Worm (Caenorhabditis elegans) whole organism, L1 larva: ENCODE measurements around the gene C16C8.10.
"Not testable (repeated sequence)": the region's sequence is repeated elsewhere in the genome, so short reads cannot be mapped to it uniquely, and the experiment has no call there.

Experiments used
- C04F5.9 ChIP-seq: sonication (generic microtip); optimal IDR thresholded peaks from 2 replicates; lab custom pipeline; 2016; ENCODE audit warnings: missing genetic modification characterization, missing compliant biosample characterization
- C16A3.4 ChIP-seq: fragments of 150-350 bp; optimal IDR thresholded peaks from 2 replicates; lab custom pipeline; 2014; ENCODE audit warnings: missing biosample characterization, missing genetic modification characterization
- aly-2 ChIP-seq: fragments of 150-350 bp; optimal IDR thresholded peaks from 2 replicates; lab custom pipeline; 2014; ENCODE audit warnings: missing biosample characterization, missing genetic modification characterization
- ama-1 ChIP-seq: fragments of 150-350 bp; optimal IDR thresholded peaks from 2 replicates; lab custom pipeline; 2014
- ceh-8 ChIP-seq: fragments of 200-800 bp; sonication (Bioruptor generic); optimal IDR thresholded peaks from 2 replicates; lab custom pipeline; 2018; ENCODE audit warnings: mild to moderate bottlenecking, missing genetic modification characterization, moderate library complexity, missing compliant biosample characterization
- efl-1 ChIP-seq, 4 experiments: fragments of 150-350 bp; optimal IDR thresholded peaks in 3 of 4; peaks in 1 of 4; 1 replicate in 1 of 4; 2 replicates in 3 of 4; lab custom pipeline; 2014; ENCODE audit warnings: missing biosample characterization in 2 of 4, missing genetic modification characterization in 2 of 4, missing genetic modification reagents in 2 of 4
- efl-3 ChIP-seq: fragments of 200-800 bp; sonication (Bioruptor generic); optimal IDR thresholded peaks from 2 replicates; lab custom pipeline; 2018; ENCODE audit warnings: mild to moderate bottlenecking, missing genetic modification characterization, missing compliant biosample characterization
- egl-13 ChIP-seq: sonication (generic microtip); optimal IDR thresholded peaks from 2 replicates; lab custom pipeline; 2016; ENCODE audit warnings: missing genotype, missing genetic modification reagents, missing genetic modification characterization, missing compliant biosample characterization
- egl-27 ChIP-seq, 2 experiments: fragments of 150-350 bp in 1 of 2; sonication (generic microtip); optimal IDR thresholded peaks; 3 replicates each; lab custom pipeline; 2017 to 2018; ENCODE audit warnings: missing biosample characterization in 2 of 2, missing genetic modification characterization in 2 of 2, missing genetic modification reagents in 2 of 2
- fkh-4 ChIP-seq: sonication (generic microtip); optimal IDR thresholded peaks from 2 replicates; lab custom pipeline; 2016; ENCODE audit warnings: missing compliant biosample characterization, missing genetic modification characterization, borderline replicate concordance
- fos-1 ChIP-seq: fragments of 150-350 bp; optimal IDR thresholded peaks from 2 replicates; lab custom pipeline; 2014; ENCODE audit warnings: missing biosample characterization, missing genetic modification characterization
- grh-1 ChIP-seq: fragments of 200-800 bp; sonication (Bioruptor generic); IDR thresholded peaks from 2 replicates; pipeline ENCODE4 v1.3.6; 2022; ENCODE audit warnings: missing genetic modification reagents, missing genetic modification characterization, missing compliant biosample characterization
- hlh-17 ChIP-seq: fragments of 200-800 bp; sonication (Bioruptor generic); optimal IDR thresholded peaks from 2 replicates; lab custom pipeline; 2018; ENCODE audit warnings: missing genetic modification characterization, mild to moderate bottlenecking, missing compliant biosample characterization, moderate library complexity, borderline replicate concordance
- hlh-4 ChIP-seq: sonication (generic microtip); optimal IDR thresholded peaks from 2 replicates; lab custom pipeline; 2016; ENCODE audit warnings: mild to moderate bottlenecking, missing genetic modification characterization, missing compliant biosample characterization
- hpl-2 ChIP-seq: fragments of 150-350 bp; optimal IDR thresholded peaks from 2 replicates; lab custom pipeline; 2014; ENCODE audit warnings: missing biosample characterization, missing genetic modification reagents, missing genetic modification characterization
- irx-1 ChIP-seq: sonication (generic microtip); optimal IDR thresholded peaks from 2 replicates; lab custom pipeline; 2016; ENCODE audit warnings: missing genetic modification characterization, missing compliant biosample characterization
- isw-1 ChIP-seq: fragments of 200-800 bp; sonication (Bioruptor generic); IDR thresholded peaks from 2 replicates; pipeline ENCODE4 v1.3.6; 2022; ENCODE audit warnings: missing genetic modification characterization, missing compliant biosample characterization
- lin-13 ChIP-seq: fragments of 150-350 bp; optimal IDR thresholded peaks from 2 replicates; lab custom pipeline; 2014; ENCODE audit warnings: missing biosample characterization, missing genetic modification reagents, missing genetic modification characterization
- lin-35 ChIP-seq, 2 experiments: fragments of 150-350 bp; optimal IDR thresholded peaks; 2 replicates each; lab custom pipeline; 2014; ENCODE audit warnings: missing biosample characterization in 2 of 2, missing genetic modification characterization in 2 of 2, missing genetic modification reagents in 2 of 2
- lsy-2 ChIP-seq, 2 experiments: fragments of 150-350 bp; optimal IDR thresholded peaks; 2 replicates each; lab custom pipeline; 2014; ENCODE audit warnings: missing biosample characterization in 2 of 2, missing genetic modification characterization in 2 of 2
- mab-9 ChIP-seq: fragments of 200-800 bp; sonication (Bioruptor generic); IDR thresholded peaks from 2 replicates; pipeline ENCODE4 v1.3.6; 2022; ENCODE audit warnings: missing genetic modification reagents, missing genetic modification characterization, missing compliant biosample characterization
- mef-2 ChIP-seq: fragments of 150-350 bp; optimal IDR thresholded peaks from 2 replicates; lab custom pipeline; 2014; ENCODE audit warnings: missing biosample characterization, missing genetic modification characterization
- mep-1 ChIP-seq: fragments of 150-350 bp; optimal IDR thresholded peaks from 2 replicates; lab custom pipeline; 2014; ENCODE audit warnings: missing biosample characterization, missing genetic modification characterization
- nhr-11 ChIP-seq: fragments of 150-350 bp; optimal IDR thresholded peaks from 2 replicates; lab custom pipeline; 2014; ENCODE audit warnings: missing biosample characterization, missing genetic modification characterization
- nhr-12 ChIP-seq: sonication (generic microtip); optimal IDR thresholded peaks from 2 replicates; lab custom pipeline; 2017; ENCODE audit warnings: missing biosample characterization, missing genetic modification characterization
- nhr-20 ChIP-seq: sonication (generic microtip); optimal IDR thresholded peaks from 2 replicates; lab custom pipeline; 2016; ENCODE audit warnings: mild to moderate bottlenecking, missing genetic modification characterization, missing compliant biosample characterization
- nhr-71 ChIP-seq: sonication (generic microtip); optimal IDR thresholded peaks from 2 replicates; lab custom pipeline; 2016; ENCODE audit warnings: mild to moderate bottlenecking, missing genetic modification characterization, moderate library complexity, missing compliant biosample characterization
- nhr-76 ChIP-seq: sonication (generic microtip); optimal IDR thresholded peaks from 2 replicates; lab custom pipeline; 2017; ENCODE audit warnings: missing biosample characterization, missing genetic modification characterization
- nhr-77 ChIP-seq: fragments of 150-350 bp; optimal IDR thresholded peaks from 2 replicates; lab custom pipeline; 2014; ENCODE audit warnings: missing biosample characterization, missing genetic modification characterization
- nhr-85 ChIP-seq: sonication (generic microtip); peaks from one replicate; lab custom pipeline; 2016; ENCODE audit warnings: missing genetic modification characterization, inconsistent platforms, missing compliant biosample characterization
- pqm-1 ChIP-seq: sonication (generic microtip); optimal IDR thresholded peaks from 3 replicates; lab custom pipeline; 2017; ENCODE audit warnings: missing biosample characterization, missing genetic modification characterization
- rnt-1 ChIP-seq: sonication (generic microtip); optimal IDR thresholded peaks from 2 replicates; lab custom pipeline; 2016; ENCODE audit warnings: mild to moderate bottlenecking, missing genetic modification characterization, moderate library complexity, missing compliant biosample characterization
- skn-1 ChIP-seq: fragments of 150-350 bp; optimal IDR thresholded peaks from 2 replicates; lab custom pipeline; 2014; ENCODE audit warnings: missing biosample characterization, missing genetic modification characterization
- snpc-4 ChIP-seq: fragments of 150-350 bp; optimal IDR thresholded peaks from 2 replicates; lab custom pipeline; 2014; ENCODE audit warnings: missing biosample characterization, missing genetic modification characterization
- sox-4 ChIP-seq: sonication (generic microtip); optimal IDR thresholded peaks from 2 replicates; lab custom pipeline; 2016; ENCODE audit warnings: missing genetic modification characterization, missing compliant biosample characterization
- sptf-1 ChIP-seq: fragments of 150-350 bp; optimal IDR thresholded peaks from 2 replicates; lab custom pipeline; 2014; ENCODE audit warnings: missing biosample characterization, missing genetic modification characterization
- swsn-7 ChIP-seq: sonication (generic microtip); optimal IDR thresholded peaks from 2 replicates; lab custom pipeline; 2016; ENCODE audit warnings: missing genetic modification characterization, missing compliant biosample characterization
- tbx-2 ChIP-seq: sonication (generic microtip); optimal IDR thresholded peaks from 2 replicates; lab custom pipeline; 2016; ENCODE audit warnings: missing genetic modification characterization, missing compliant biosample characterization
- unc-130 ChIP-seq: fragments of 150-350 bp; optimal IDR thresholded peaks from 2 replicates; lab custom pipeline; 2017; ENCODE audit warnings: missing biosample characterization, missing genetic modification characterization, inconsistent platforms
- unc-62 ChIP-seq: fragments of 150-350 bp; optimal IDR thresholded peaks from 2 replicates; lab custom pipeline; 2014; ENCODE audit warnings: missing biosample characterization, missing genetic modification reagents, missing genetic modification characterization
- xbp-1 ChIP-seq: sonication (generic microtip); optimal IDR thresholded peaks from 2 replicates; lab custom pipeline; 2016; ENCODE audit warnings: missing genetic modification characterization, missing compliant biosample characterization
- zag-1 ChIP-seq: fragments of 150-350 bp; optimal IDR thresholded peaks from 2 replicates; lab custom pipeline; 2014; ENCODE audit warnings: missing biosample characterization, missing genetic modification characterization
- ztf-11 ChIP-seq, 2 experiments: sonication (generic microtip); optimal IDR thresholded peaks; 2 replicates each; lab custom pipeline; 2016 to 2017; ENCODE audit warnings: missing genetic modification characterization in 2 of 2, missing biosample characterization in 1 of 2, missing compliant biosample characterization in 1 of 2
- ztf-4 ChIP-seq: fragments of 150-350 bp; optimal IDR thresholded peaks from 2 replicates; lab custom pipeline; 2014; ENCODE audit warnings: missing biosample characterization, missing genetic modification characterization

The C16C8.10 gene

ce11 chrII:3502011-3502410 lies 37.5 kb upstream of the C16C8.10 start:
- no peak for TF ChIP-seq xbp-1 (tag; lab: Kevin White, UChicago)
- no peak for TF ChIP-seq egl-27 (tag; optimal IDR thresholded peaks at IDR 0.05; lab: Kevin White, UChicago)

- TF ChIP-seq nhr-85 (tag; lab: Kevin White, UChicago) (peak; percentile 19), hpl-2 (no peak)
- TF ChIP-seq, all 84 proteins: peak for 1
These were observed 35.9 kb upstream of the C16C8.10 start for ce11 chrII:3500373-3500772.

DNA sequence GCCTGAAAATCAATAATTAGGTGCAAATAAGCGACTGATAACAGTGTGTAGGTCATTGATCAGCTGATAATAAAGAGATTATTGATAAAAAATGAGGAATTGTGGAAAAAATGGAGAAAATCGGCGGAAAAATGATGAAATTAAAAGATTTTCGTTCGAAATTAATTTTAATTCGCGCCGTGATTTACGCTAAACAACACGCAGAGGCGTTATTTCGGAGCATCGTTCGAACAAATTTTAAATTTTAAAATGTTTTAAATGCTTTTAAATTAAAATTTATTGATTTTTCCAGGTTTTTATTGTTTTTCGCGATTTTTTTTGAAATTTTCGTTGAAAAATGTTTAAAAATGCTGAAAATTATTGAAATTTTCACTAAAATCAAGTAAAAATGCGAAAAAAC lies 34.9 kb upstream of the C16C8.10 start, which contains the start of gene Y49F6B.9:
Y49F6B.9 (minus strand) TSS at position 2 of the 400 bp plus-strand sequence.
- TF ChIP-seq efl-1 (optimal IDR thresholded peaks at IDR 0.05; lab: Kevin White, UChicago) (peak in 1 of 2 experiments; percentile 92), efl-1 (GFP tag; optimal IDR thresholded peaks at IDR 0.05 in 1 of 2; lab: Kevin White, UChicago) (no peak), ceh-8 (GFP tag; lab: Kevin White, UChicago) (no peak), aly-2 (no peak), lin-35 (GFP tag; optimal IDR thresholded peaks at IDR 0.05; lab: Kevin White, UChicago) (peak in 1 of 2 experiments; percentile 9), irx-1 (tag; lab: Kevin White, UChicago) (no peak), C16A3.4 (tag; lab: Kevin White, UChicago) (no peak), mep-1 (tag; lab: Kevin White, UChicago) (no peak)

- TF ChIP-seq ceh-8 (GFP tag; lab: Kevin White, UChicago); hlh-17; tbx-2 (tag; lab: Kevin White, UChicago): not testable (repeated sequence)
These were observed 26.3 kb upstream of the C16C8.10 start, which contains the start of gene fbxb-112 for ce11 chrII:3490797-3491196. Gene fbxb-112 (plus strand): TSS chrII:3491097.

ce11 chrII:3482231-3482630 lies 17.8 kb upstream of the C16C8.10 start, which contains the start of gene smu-2:
Gene smu-2 (plus strand): TSS chrII:3482408.
- TF ChIP-seq egl-13, result peak; percentile 25
- TF ChIP-seq pqm-1 (tag; lab: Kevin White, UChicago), result no peak
- TF ChIP-seq snpc-4 (tag; lab: Kevin White, UChicago), result peak; percentile 41
- TF ChIP-seq sox-4 (tag; lab: Kevin White, UChicago), result peak; percentile 66
- TF ChIP-seq lin-13, result peak; percentile 28
- TF ChIP-seq skn-1 (tag; lab: Kevin White, UChicago), result peak; percentile 37
- TF ChIP-seq sptf-1 (tag; lab: Kevin White, UChicago), result no peak
- no peak for TF ChIP-seq efl-3 (GFP tag; lab: Kevin White, UChicago)
- no peak for TF ChIP-seq grh-1 (GFP tag; lab: Robert Waterston, UW)
- TF ChIP-seq ceh-8 (GFP tag; lab: Kevin White, UChicago), result no peak
- TF ChIP-seq fkh-4 (tag; lab: Kevin White, UChicago), result peak; percentile 82
- TF ChIP-seq ztf-11 (tag; optimal IDR thresholded peaks at IDR 0.05; lab: Kevin White, UChicago), result peak in 1 of 2 experiments; percentile 77
- peak; percentile 71 to 73 for TF ChIP-seq efl-1 (optimal IDR thresholded peaks at IDR 0.05; lab: Kevin White, UChicago)
- TF ChIP-seq efl-1 (GFP tag; optimal IDR thresholded peaks at IDR 0.05 in 1 of 2; lab: Kevin White, UChicago), result peak; percentile 71 to 96
- TF ChIP-seq unc-130 (tag; lab: Kevin White, UChicago), result no peak
- no peak for TF ChIP-seq hlh-4 (tag; lab: Kevin White, UChicago)
- TF ChIP-seq aly-2, result no peak
- no peak for TF ChIP-seq swsn-7
- no peak for TF ChIP-seq egl-27 (tag; optimal IDR thresholded peaks at IDR 0.05; lab: Kevin White, UChicago)
- peak; percentile 54 for TF ChIP-seq mab-9 (GFP tag; lab: Robert Waterston, UW)
- TF ChIP-seq nhr-77 (tag; lab: Kevin White, UChicago), result no peak
- peak; percentile 83 for TF ChIP-seq nhr-85 (tag; lab: Kevin White, UChicago)
- TF ChIP-seq lsy-2 (tag; optimal IDR thresholded peaks at IDR 0.05; lab: Kevin White, UChicago), result peak; percentile 69 to 75
- no peak for TF ChIP-seq unc-62 (GFP tag; lab: Kevin White, UChicago)
- TF ChIP-seq nhr-76, result no peak
- TF ChIP-seq zag-1, result no peak
- TF ChIP-seq ama-1 (lab: Kevin White, UChicago), result no peak
- peak; percentile 97 for TF ChIP-seq rnt-1
- TF ChIP-seq fos-1 (tag; lab: Kevin White, UChicago), result no peak
- no peak for TF ChIP-seq mef-2 (tag; lab: Kevin White, UChicago)
- TF ChIP-seq nhr-20 (tag; lab: Kevin White, UChicago), result peak; percentile 56
- no peak for TF ChIP-seq nhr-12
- TF ChIP-seq xbp-1 (tag; lab: Kevin White, UChicago), result peak; percentile 62
- TF ChIP-seq ztf-4 (tag; lab: Kevin White, UChicago), result no peak
- peak; percentile 67 for TF ChIP-seq C04F5.9 (tag; lab: Kevin White, UChicago)
- TF ChIP-seq nhr-71 (tag; lab: Kevin White, UChicago), result no peak
- peak; percentile 68 for TF ChIP-seq isw-1 (GFP tag; lab: Robert Waterston, UW)
- TF ChIP-seq nhr-11 (tag; lab: Kevin White, UChicago), result no peak
